Worm (Caenorhabditis elegans) whole organism, L3 larva: Measurements from ENCODE around the gene cdh-12.
A peak's percentile ranks its signal among the peaks of the same experiment; 100 is the strongest.

ENCODE experiments used
- R02D3.7 ChIP-seq: fragments of 150-350 bp; optimal IDR thresholded peaks from 2 replicates; lab custom pipeline; 2014; ENCODE audit warnings: missing biosample characterization, missing genetic modification characterization
- ZK546.5 ChIP-seq: sonication (generic microtip); optimal IDR thresholded peaks from 2 replicates; lab custom pipeline; 2017; ENCODE audit warnings: missing biosample characterization, missing genetic modification characterization
- aly-2 ChIP-seq: fragments of 150-350 bp; optimal IDR thresholded peaks from 2 replicates; lab custom pipeline; 2014; ENCODE audit warnings: missing biosample characterization, missing genetic modification characterization
- ama-1 ChIP-seq: fragments of 150-350 bp; optimal IDR thresholded peaks from 2 replicates; lab custom pipeline; 2018
- ceh-28 ChIP-seq: fragments of 150-350 bp; optimal IDR thresholded peaks from 2 replicates; lab custom pipeline; 2014; ENCODE audit warnings: missing biosample characterization, missing genetic modification reagents, missing genetic modification characterization
- ceh-82 ChIP-seq: fragments of 150-350 bp; optimal IDR thresholded peaks from 2 replicates; lab custom pipeline; 2014; ENCODE audit warnings: missing biosample characterization, missing genetic modification characterization
- ceh-9 ChIP-seq: sonication (generic microtip); optimal IDR thresholded peaks from 2 replicates; lab custom pipeline; 2018; ENCODE audit warnings: missing biosample characterization, missing genetic modification characterization
- egl-27 ChIP-seq: sonication (generic microtip); optimal IDR thresholded peaks from 4 replicates; lab custom pipeline; 2017; ENCODE audit warnings: missing biosample characterization, missing genetic modification reagents, missing genetic modification characterization
- egl-5 ChIP-seq: fragments of 150-350 bp; optimal IDR thresholded peaks from 2 replicates; lab custom pipeline; 2017; ENCODE audit warnings: missing biosample characterization, missing genetic modification reagents, missing genetic modification characterization, inconsistent platforms
- elt-1 ChIP-seq: fragments of 150-350 bp; optimal IDR thresholded peaks from 2 replicates; lab custom pipeline; 2014; ENCODE audit warnings: missing biosample characterization, missing genetic modification characterization
- elt-2 ChIP-seq: sonication (generic microtip); optimal IDR thresholded peaks from 2 replicates; lab custom pipeline; 2016; ENCODE audit warnings: missing genetic modification reagents, mild to moderate bottlenecking, missing genetic modification characterization, missing compliant biosample characterization
- eor-1 ChIP-seq, 2 experiments: fragments of 150-350 bp; optimal IDR thresholded peaks; 2 replicates each; lab custom pipeline; 2014 to 2018; ENCODE audit warnings: missing biosample characterization in 2 of 2, missing genetic modification characterization in 2 of 2
- fkh-10 ChIP-seq: sonication (generic microtip); optimal IDR thresholded peaks from 2 replicates; lab custom pipeline; 2017; ENCODE audit warnings: missing biosample characterization, missing genetic modification reagents, missing genetic modification characterization
- fkh-2 ChIP-seq: fragments of 150-350 bp; optimal IDR thresholded peaks from 2 replicates; lab custom pipeline; 2014; ENCODE audit warnings: missing biosample characterization, missing genetic modification reagents, missing genetic modification characterization
- fos-1 ChIP-seq: fragments of 150-350 bp; optimal IDR thresholded peaks from 2 replicates; lab custom pipeline; 2014; ENCODE audit warnings: missing biosample characterization, missing genetic modification characterization
- hmg-11 ChIP-seq: sonication (generic microtip); optimal IDR thresholded peaks from 2 replicates; lab custom pipeline; 2016; ENCODE audit warnings: missing genetic modification characterization, missing compliant biosample characterization
- jun-1 ChIP-seq: fragments of 150-350 bp; optimal IDR thresholded peaks from 2 replicates; lab custom pipeline; 2014; ENCODE audit warnings: missing biosample characterization, missing genetic modification reagents, missing genetic modification characterization
- lin-15B ChIP-seq: fragments of 150-350 bp; optimal IDR thresholded peaks from 2 replicates; lab custom pipeline; 2014; ENCODE audit warnings: missing biosample characterization, missing genetic modification characterization
- lin-39 ChIP-seq: fragments of 150-350 bp; optimal IDR thresholded peaks from 2 replicates; lab custom pipeline; 2018; ENCODE audit warnings: missing biosample characterization, missing genetic modification reagents, missing genetic modification characterization
- lsy-12 ChIP-seq: sonication (generic microtip); optimal IDR thresholded peaks from 2 replicates; lab custom pipeline; 2016; ENCODE audit warnings: mild to moderate bottlenecking, missing genetic modification characterization, missing compliant biosample characterization
- mml-1 ChIP-seq: fragments of 150-350 bp; sonication (generic microtip); optimal IDR thresholded peaks from 3 replicates; lab custom pipeline; 2014; ENCODE audit warnings: missing biosample characterization, missing genetic modification characterization
- nfya-1 ChIP-seq: sonication (generic microtip); optimal IDR thresholded peaks from 2 replicates; lab custom pipeline; 2017; ENCODE audit warnings: missing genetic modification characterization, mild to moderate bottlenecking, missing compliant biosample characterization, antibody characterized with exemption, moderate library complexity; ENCODE audit not compliant: insufficient read depth
- nhr-11 ChIP-seq: fragments of 150-350 bp; optimal IDR thresholded peaks from 2 replicates; lab custom pipeline; 2014; ENCODE audit warnings: missing biosample characterization, missing genetic modification characterization
- nhr-12 ChIP-seq: fragments of 150-350 bp; optimal IDR thresholded peaks from 2 replicates; lab custom pipeline; 2014; ENCODE audit warnings: missing biosample characterization, missing genetic modification characterization
- nhr-23 ChIP-seq: fragments of 150-350 bp; optimal IDR thresholded peaks from 2 replicates; lab custom pipeline; 2014; ENCODE audit warnings: missing biosample characterization, missing genetic modification reagents, missing genetic modification characterization
- nhr-237 ChIP-seq: fragments of 150-350 bp; optimal IDR thresholded peaks from 2 replicates; lab custom pipeline; 2014; ENCODE audit warnings: missing biosample characterization, missing genetic modification characterization
- nhr-25 ChIP-seq: sonication (generic microtip); optimal IDR thresholded peaks from 2 replicates; lab custom pipeline; 2017; ENCODE audit warnings: missing biosample characterization, missing genetic modification characterization
- nhr-28 ChIP-seq: fragments of 150-350 bp; optimal IDR thresholded peaks from 2 replicates; lab custom pipeline; 2014; ENCODE audit warnings: missing biosample characterization, missing genetic modification characterization
- nhr-43 ChIP-seq: sonication (generic microtip); optimal IDR thresholded peaks from 2 replicates; lab custom pipeline; 2016; ENCODE audit warnings: mild to moderate bottlenecking, missing genetic modification characterization, missing compliant biosample characterization; ENCODE audit not compliant: poor library complexity, severe bottlenecking
- nhr-67 ChIP-seq: fragments of 150-350 bp; optimal IDR thresholded peaks from 2 replicates; lab custom pipeline; 2014; ENCODE audit warnings: missing biosample characterization, missing genetic modification characterization
- nhr-77 ChIP-seq: fragments of 150-350 bp; optimal IDR thresholded peaks from 2 replicates; lab custom pipeline; 2014; ENCODE audit warnings: missing biosample characterization, missing genetic modification characterization
- pha-4 ChIP-seq: fragments of 150-350 bp; optimal IDR thresholded peaks from 2 replicates; lab custom pipeline; 2014; ENCODE audit warnings: missing biosample characterization, missing genetic modification reagents, missing genetic modification characterization
- pqm-1 ChIP-seq: fragments of 150-350 bp; optimal IDR thresholded peaks from 2 replicates; lab custom pipeline; 2017; ENCODE audit warnings: missing biosample characterization, missing genetic modification characterization, inconsistent platforms
- sea-2 ChIP-seq: fragments of 150-350 bp; sonication (generic microtip); optimal IDR thresholded peaks from 4 replicates; lab custom pipeline; 2014; ENCODE audit warnings: missing biosample characterization, missing genetic modification reagents, missing genetic modification characterization
- skn-1 ChIP-seq: fragments of 150-350 bp; optimal IDR thresholded peaks from 2 replicates; lab custom pipeline; 2014; ENCODE audit warnings: missing biosample characterization, missing genetic modification characterization
- snpc-4 ChIP-seq: fragments of 150-350 bp; optimal IDR thresholded peaks from 2 replicates; lab custom pipeline; 2014; ENCODE audit warnings: missing biosample characterization, missing genetic modification characterization
- tbx-2 ChIP-seq: sonication (generic microtip); optimal IDR thresholded peaks from 2 replicates; lab custom pipeline; 2016; ENCODE audit warnings: mild to moderate bottlenecking, missing genetic modification characterization, missing compliant biosample characterization
- unc-39 ChIP-seq: sonication (generic microtip); optimal IDR thresholded peaks from 4 replicates; lab custom pipeline; 2017; ENCODE audit warnings: missing biosample characterization, missing genetic modification characterization
- unc-62 ChIP-seq: fragments of 150-350 bp; sonication (generic microtip); optimal IDR thresholded peaks from 4 replicates; lab custom pipeline; 2014; ENCODE audit warnings: missing biosample characterization, missing genetic modification reagents, missing genetic modification characterization
- zag-1 ChIP-seq: fragments of 150-350 bp; optimal IDR thresholded peaks from 2 replicates; lab custom pipeline; 2014; ENCODE audit warnings: missing biosample characterization, missing genetic modification characterization
- ztf-11 ChIP-seq: fragments of 150-350 bp; optimal IDR thresholded peaks from 2 replicates; lab custom pipeline; 2014; ENCODE audit warnings: missing biosample characterization, missing genetic modification characterization
- ztf-4 ChIP-seq: fragments of 150-350 bp; optimal IDR thresholded peaks from 2 replicates; lab custom pipeline; 2014; ENCODE audit warnings: missing biosample characterization, missing genetic modification characterization

cdh-12 gene

DNA sequence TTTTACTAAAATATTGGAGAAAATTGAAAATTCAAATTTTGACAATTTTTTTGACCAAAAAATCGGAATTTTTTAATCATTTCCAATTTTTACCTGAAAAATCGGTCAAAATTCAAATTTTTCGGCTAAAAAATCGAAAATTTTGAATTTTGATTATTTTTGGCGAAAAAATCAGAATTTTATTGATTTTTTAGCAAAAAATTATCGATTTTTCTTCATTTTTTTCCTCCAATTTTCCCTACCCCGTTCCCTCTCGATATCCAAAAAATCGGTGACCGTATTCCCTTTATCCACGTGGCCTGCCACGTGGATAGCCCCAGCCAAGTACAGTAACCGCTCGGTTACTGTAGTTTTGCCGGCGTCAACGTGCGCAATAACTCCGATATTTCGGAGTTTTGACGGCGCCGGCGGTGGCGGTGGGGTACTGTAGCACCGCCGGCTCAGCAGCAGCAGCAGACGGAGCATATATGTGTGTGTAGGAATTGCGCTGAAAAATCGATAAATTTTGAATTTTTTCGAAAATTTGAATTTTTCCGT is 41.5 kb downstream of the cdh-12 start, which contains the start of gene Y119D3B.14:
Y119D3B.14 (minus strand) TSS at position 487 of the 537 bp plus-strand sequence.
- TF ChIP-seq egl-5 (tag; lab: Kevin White, UChicago) (no peak), tbx-2 (tag; lab: Kevin White, UChicago) (no peak), nfya-1 (no peak), ceh-28 (peak; percentile 50)

DNA sequence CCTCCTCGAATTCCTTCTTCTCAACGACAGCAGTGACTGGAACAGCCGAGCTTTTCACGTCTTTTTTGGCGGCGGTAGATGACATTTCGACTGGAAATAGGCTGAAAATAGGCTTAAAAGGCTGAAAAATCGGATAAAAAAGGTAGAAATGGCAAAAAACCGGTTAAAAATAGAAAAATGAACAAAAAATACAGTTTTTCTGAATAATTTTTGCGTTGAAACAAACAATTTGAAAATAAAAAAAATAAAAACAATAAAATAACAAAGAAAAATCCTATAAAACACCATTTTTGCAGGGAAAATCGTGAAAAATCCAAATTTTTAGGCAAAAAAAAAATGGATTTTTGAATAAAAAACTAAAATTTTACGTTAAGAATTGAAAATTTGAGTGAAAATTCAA is 44.3 kb downstream of the cdh-12 start, which contains the start of gene dss-1:
dss-1 (minus strand) TSS at position 101 of the 400 bp plus-strand sequence.
- no peak for TF ChIP-seq unc-62 (GFP tag; lab: Kevin White, UChicago)
- no peak for TF ChIP-seq fos-1 (tag; lab: Kevin White, UChicago)
- no peak for TF ChIP-seq nhr-28 (tag; lab: Kevin White, UChicago)
- TF ChIP-seq elt-1 (tag; lab: Kevin White, UChicago): no peak
- no peak for TF ChIP-seq ZK546.5 (tag; lab: Kevin White, UChicago)
- no peak for TF ChIP-seq mml-1
- TF ChIP-seq nhr-11 (tag; lab: Kevin White, UChicago): no peak
- no peak for TF ChIP-seq ceh-9 (tag; lab: Kevin White, UChicago)
- TF ChIP-seq nhr-25 (tag; lab: Kevin White, UChicago): no peak
- no peak for TF ChIP-seq jun-1 (tag; lab: Kevin White, UChicago)
- TF ChIP-seq sea-2 (GFP tag; lab: Kevin White, UChicago): no peak
- TF ChIP-seq ztf-11: no peak
- no peak for TF ChIP-seq fkh-10 (GFP tag; lab: Kevin White, UChicago)
- TF ChIP-seq nhr-43 (tag; lab: Kevin White, UChicago): no peak
- no peak for TF ChIP-seq pqm-1
- no peak for TF ChIP-seq hmg-11 (tag; lab: Kevin White, UChicago)
- TF ChIP-seq nhr-67 (tag; lab: Kevin White, UChicago): no peak
- TF ChIP-seq, all 47 proteins: peak for 0

DNA sequence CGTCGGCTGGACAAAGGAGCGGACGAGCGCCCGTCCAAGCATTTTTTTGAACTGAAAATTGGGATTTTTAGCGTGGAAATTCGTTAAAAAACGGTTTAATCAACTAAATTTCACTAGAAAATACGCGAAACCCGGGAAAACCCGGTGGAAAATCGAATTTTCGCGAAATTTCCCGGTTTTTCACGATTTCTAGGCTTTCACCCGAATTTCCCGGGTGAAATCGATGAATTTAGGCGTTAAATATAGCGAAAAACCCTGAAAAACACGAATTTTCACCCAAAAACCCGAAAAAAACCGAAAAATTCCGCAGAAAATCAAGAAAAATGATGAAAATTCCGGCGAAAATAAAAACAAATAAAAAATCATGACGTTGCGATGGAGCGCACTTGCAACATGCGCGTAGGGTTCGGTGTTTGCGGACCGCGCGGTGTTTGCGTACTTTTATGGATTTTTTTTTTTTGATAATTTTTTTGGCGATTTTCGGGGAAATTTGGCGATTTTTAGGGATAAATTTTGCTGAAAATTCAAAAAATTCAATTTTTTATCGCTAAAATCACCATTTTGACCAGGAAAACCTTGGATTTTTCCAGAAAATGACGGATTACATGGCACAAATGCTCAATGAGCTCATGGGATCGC is 50.2 kb downstream of the cdh-12 start, which contains the start of the genes mrpl-45 and Y119D3B.12:
mrpl-45 (minus strand) TSS at position 51 of the 639 bp plus-strand sequence.
Y119D3B.12 (plus strand) TSS at position 589 of the 639 bp plus-strand sequence.
- TF ChIP-seq nhr-77 (tag; lab: Kevin White, UChicago) (peak; percentile 23), ceh-82 (tag; lab: Kevin White, UChicago) (peak; percentile 2), nfya-1 (peak; percentile 85), mml-1 (no peak), hmg-11 (tag; lab: Kevin White, UChicago) (peak; percentile 61), zag-1 (no peak), jun-1 (tag; lab: Kevin White, UChicago) (peak; percentile 29), fos-1 (tag; lab: Kevin White, UChicago) (no peak), pha-4 (tag; lab: Kevin White, UChicago) (peak; percentile 91), nhr-28 (tag; lab: Kevin White, UChicago) (no peak), aly-2 (tag; lab: Kevin White, UChicago) (no peak), unc-62 (GFP tag; lab: Kevin White, UChicago) (no peak), nhr-12 (tag; lab: Kevin White, UChicago) (no peak), egl-27 (tag; lab: Kevin White, UChicago) (no peak), skn-1 (tag; lab: Kevin White, UChicago) (peak; percentile 90), ceh-28 (peak; percentile 68), R02D3.7 (peak; percentile 70), fkh-10 (GFP tag; lab: Kevin White, UChicago) (peak; percentile 64), ama-1 (peak; percentile 54), nhr-23 (tag; lab: Kevin White, UChicago) (peak; percentile 67), unc-39 (tag; lab: Kevin White, UChicago) (no peak), elt-2 (tag; lab: Kevin White, UChicago) (peak; percentile 22), ZK546.5 (tag; lab: Kevin White, UChicago) (no peak), ceh-9 (tag; lab: Kevin White, UChicago) (no peak), lsy-12 (tag; lab: Kevin White, UChicago) (no peak), lin-39 (tag; lab: Kevin White, UChicago) (peak; percentile 73), pqm-1 (peak; percentile 22), sea-2 (GFP tag; lab: Kevin White, UChicago) (no peak), snpc-4 (peak; percentile 74), elt-1 (tag; lab: Kevin White, UChicago) (peak; percentile 59), fkh-2 (tag; lab: Kevin White, UChicago) (no peak), lin-15B (tag; lab: Kevin White, UChicago) (peak; percentile 95), egl-5 (tag; lab: Kevin White, UChicago) (peak; percentile 97), tbx-2 (tag; lab: Kevin White, UChicago) (peak; percentile 39), ztf-4 (tag; lab: Kevin White, UChicago) (no peak), eor-1 (tag; optimal IDR thresholded peaks at IDR 0.05; lab: Kevin White, UChicago) (no peak), nhr-25 (tag; lab: Kevin White, UChicago) (peak; percentile 53), nhr-43 (tag; lab: Kevin White, UChicago) (peak; percentile 42), nhr-237 (tag; lab: Kevin White, UChicago) (no peak), nhr-67 (tag; lab: Kevin White, UChicago) (no peak)
